Worm (Caenorhabditis elegans) whole organism, young adult: ENCODE results near the gene txt-5.

Experiments used
- B0019.2 ChIP-seq: fragments of 200-800 bp; sonication (Bioruptor generic); conservative IDR thresholded peaks from 2 replicates; pipeline ENCODE4 v1.3.6; 2022; ENCODE audit warnings: missing genetic modification reagents, missing genetic modification characterization, missing compliant biosample characterization
- B0261.1 ChIP-seq: sonication (generic microtip); optimal IDR thresholded peaks from 2 replicates; lab custom pipeline; 2016; ENCODE audit warnings: mild to moderate bottlenecking, missing genetic modification characterization, moderate library complexity, missing compliant biosample characterization
- C06A6.2 ChIP-seq: fragments of 200-800 bp; sonication (Bioruptor generic); conservative IDR thresholded peaks from 2 replicates; pipeline ENCODE4 v1.3.6; 2022; ENCODE audit warnings: missing genetic modification characterization, missing compliant biosample characterization
- F37B4.10 ChIP-seq: fragments of 200-800 bp; sonication (Bioruptor generic); IDR thresholded peaks from 2 replicates; pipeline ENCODE4 v1.3.6; 2022; ENCODE audit warnings: missing genetic modification characterization, missing compliant biosample characterization
- F49E8.2 ChIP-seq: sonication (generic microtip); optimal IDR thresholded peaks from 3 replicates; lab custom pipeline; 2017; ENCODE audit warnings: missing genetic modification characterization, mild to moderate bottlenecking, missing compliant biosample characterization, antibody characterized with exemption, moderate library complexity; ENCODE audit not compliant: insufficient read depth
- T26A5.8 ChIP-seq: sonication (generic microtip); optimal IDR thresholded peaks from 2 replicates; lab custom pipeline; 2016; ENCODE audit warnings: missing genetic modification characterization, missing compliant biosample characterization
- Y79H2A.3 ChIP-seq: fragments of 200-800 bp; sonication (Bioruptor generic); conservative IDR thresholded peaks from 2 replicates; pipeline ENCODE4 v1.3.6; 2022; ENCODE audit warnings: missing genetic modification reagents, missing genetic modification characterization, missing compliant biosample characterization
- Y95B8A.8 ChIP-seq: fragments of 200-800 bp; sonication (Bioruptor generic); IDR thresholded peaks from 2 replicates; pipeline ENCODE4 v1.3.6; 2022; ENCODE audit warnings: missing genetic modification reagents, missing genetic modification characterization, missing compliant biosample characterization
- akir-1 ChIP-seq: fragments of 200-800 bp; sonication (Bioruptor generic); optimal IDR thresholded peaks from 2 replicates; lab custom pipeline; 2018; ENCODE audit warnings: mild to moderate bottlenecking, missing genetic modification characterization, moderate library complexity, missing compliant biosample characterization
- attf-6 ChIP-seq: fragments of 200-800 bp; sonication (Bioruptor generic); IDR thresholded peaks from 2 replicates; pipeline ENCODE4 v1.3.6; 2022; ENCODE audit warnings: missing genetic modification reagents, missing genetic modification characterization, missing compliant biosample characterization
- bed-1 ChIP-seq: fragments of 200-800 bp; sonication (Bioruptor generic); IDR thresholded peaks from 2 replicates; pipeline ENCODE4 v1.3.6; 2022; ENCODE audit warnings: missing genetic modification reagents, missing genetic modification characterization, missing compliant biosample characterization
- cebp-2 ChIP-seq: fragments of 200-800 bp; sonication (Bioruptor generic); IDR thresholded peaks from 2 replicates; pipeline ENCODE4 v1.3.6; 2022; ENCODE audit warnings: missing genetic modification characterization, missing compliant biosample characterization
- ceh-100 ChIP-seq: fragments of 200-800 bp; sonication (Bioruptor generic); IDR thresholded peaks from 2 replicates; pipeline ENCODE4 v1.3.6; 2022; ENCODE audit warnings: missing genetic modification reagents, missing genetic modification characterization, missing compliant biosample characterization
- egl-44 ChIP-seq: fragments of 200-800 bp; sonication (Bioruptor generic); IDR thresholded peaks from 2 replicates; pipeline ENCODE4 v1.3.6; 2022; ENCODE audit warnings: missing genetic modification reagents, missing genetic modification characterization, missing compliant biosample characterization
- egrh-3 ChIP-seq: fragments of 200-800 bp; sonication (Bioruptor generic); IDR thresholded peaks from 2 replicates; pipeline ENCODE4 v1.3.6; 2022; ENCODE audit warnings: missing genetic modification reagents, missing genetic modification characterization, missing compliant biosample characterization
- ets-4 ChIP-seq: fragments of 200-800 bp; sonication (Bioruptor generic); optimal IDR thresholded peaks from 2 replicates; lab custom pipeline; 2018; ENCODE audit warnings: mild to moderate bottlenecking, missing genetic modification characterization, missing compliant biosample characterization
- gei-17 ChIP-seq: fragments of 200-800 bp; sonication (Bioruptor generic); optimal IDR thresholded peaks from 2 replicates; lab custom pipeline; 2018; ENCODE audit warnings: mild to moderate bottlenecking, missing genetic modification characterization, missing compliant biosample characterization
- hmg-1.2 ChIP-seq: fragments of 200-800 bp; sonication (Bioruptor generic); IDR thresholded peaks from 2 replicates; pipeline ENCODE4 v1.3.6; 2022; ENCODE audit warnings: missing genetic modification reagents, missing genetic modification characterization, missing compliant biosample characterization
- hsf-1 ChIP-seq: fragments of 200-800 bp; sonication (Bioruptor generic); IDR thresholded peaks from 2 replicates; pipeline ENCODE4 v1.3.6; 2022; ENCODE audit warnings: missing genetic modification reagents, missing genetic modification characterization, missing compliant biosample characterization
- lag-1 ChIP-seq: fragments of 200-800 bp; sonication (Bioruptor generic); IDR thresholded peaks from 2 replicates; pipeline ENCODE4 v1.3.6; 2022; ENCODE audit warnings: missing genetic modification reagents, missing genetic modification characterization, missing compliant biosample characterization
- let-607 ChIP-seq, 2 experiments: fragments of 200-800 bp in 1 of 2; sonication (Bioruptor generic) in 1 of 2; sonication (generic microtip) in 1 of 2; optimal IDR thresholded peaks; 2 replicates each; lab custom pipeline; 2016 to 2018; ENCODE audit warnings: mild to moderate bottlenecking in 2 of 2, missing compliant biosample characterization in 2 of 2, missing genetic modification characterization in 2 of 2, moderate library complexity in 2 of 2, missing genotype in 1 of 2
- lin-26 ChIP-seq: fragments of 200-800 bp; sonication (Bioruptor generic); IDR thresholded peaks from 2 replicates; pipeline ENCODE4 v1.3.6; 2022; ENCODE audit warnings: missing genetic modification reagents, missing genetic modification characterization, missing compliant biosample characterization
- lin-35 ChIP-seq, 3 experiments: fragments of 150-350 bp in 2 of 3; sonication (generic microtip) in 1 of 3; optimal IDR thresholded peaks; 2 replicates each; lab custom pipeline; 2014 to 2018; ENCODE audit warnings: missing biosample characterization in 3 of 3, missing genetic modification characterization in 3 of 3, missing genetic modification reagents in 3 of 3
- lin-54 ChIP-seq: fragments of 200-800 bp; sonication (Bioruptor generic); optimal IDR thresholded peaks from 2 replicates; lab custom pipeline; 2018; ENCODE audit warnings: mild to moderate bottlenecking, missing genetic modification characterization, missing compliant biosample characterization
- lir-1 ChIP-seq: fragments of 200-800 bp; sonication (Bioruptor generic); conservative IDR thresholded peaks from 2 replicates; pipeline ENCODE4 v1.3.6; 2022; ENCODE audit warnings: missing genetic modification reagents, missing genetic modification characterization, missing compliant biosample characterization
- lsy-27 ChIP-seq: sonication (generic microtip); optimal IDR thresholded peaks from 2 replicates; lab custom pipeline; 2017; ENCODE audit warnings: missing genetic modification characterization, mild to moderate bottlenecking, missing compliant biosample characterization, antibody characterized with exemption, missing genotype, borderline replicate concordance; ENCODE audit not compliant: insufficient read depth
- madf-6 ChIP-seq: fragments of 200-800 bp; sonication (Bioruptor generic); IDR thresholded peaks from 2 replicates; pipeline ENCODE4 v1.3.6; 2022; ENCODE audit warnings: missing genetic modification reagents, missing genetic modification characterization, missing compliant biosample characterization
- madf-8 ChIP-seq: fragments of 200-800 bp; sonication (Bioruptor generic); conservative IDR thresholded peaks from 2 replicates; pipeline ENCODE4 v1.3.6; 2022; ENCODE audit warnings: missing genetic modification reagents, missing genetic modification characterization, missing compliant biosample characterization
- mcd-1 ChIP-seq: fragments of 200-800 bp; sonication (Bioruptor generic); IDR thresholded peaks from 2 replicates; pipeline ENCODE4 v1.3.6; 2022; ENCODE audit warnings: missing genetic modification reagents, missing genetic modification characterization, missing compliant biosample characterization
- nfya-1 ChIP-seq: sonication (generic microtip); optimal IDR thresholded peaks from 2 replicates; lab custom pipeline; 2017; ENCODE audit warnings: antibody characterized with exemption, missing compliant biosample characterization, missing genetic modification characterization, borderline replicate concordance; ENCODE audit not compliant: insufficient read depth
- nfyb-1 ChIP-seq: fragments of 200-800 bp; sonication (Bioruptor generic); IDR thresholded peaks from 2 replicates; pipeline ENCODE4 v1.3.6; 2022; ENCODE audit warnings: missing genetic modification reagents, missing genetic modification characterization, missing compliant biosample characterization
- nhr-120 ChIP-seq: fragments of 200-800 bp; sonication (Bioruptor generic); IDR thresholded peaks from 2 replicates; pipeline ENCODE4 v1.3.6; 2022; ENCODE audit warnings: missing genetic modification characterization, missing compliant biosample characterization
- nhr-179 ChIP-seq: sonication (generic microtip); optimal IDR thresholded peaks from 2 replicates; lab custom pipeline; 2016; ENCODE audit warnings: mild to moderate bottlenecking, missing genetic modification characterization, missing compliant biosample characterization
- pha-4 ChIP-seq: fragments of 150-350 bp; sonication (generic microtip); optimal IDR thresholded peaks from 2 replicates; lab custom pipeline; 2014; ENCODE audit warnings: missing biosample characterization, missing genetic modification reagents, missing genetic modification characterization
- rcor-1 ChIP-seq: fragments of 200-800 bp; sonication (Bioruptor generic); IDR thresholded peaks from 2 replicates; pipeline ENCODE4 v1.3.6; 2022; ENCODE audit warnings: missing genetic modification reagents, missing genetic modification characterization, missing compliant biosample characterization
- repo-1 ChIP-seq: sonication (generic microtip); optimal IDR thresholded peaks from 2 replicates; lab custom pipeline; 2017; ENCODE audit warnings: mild to moderate bottlenecking, missing genetic modification characterization, missing compliant biosample characterization
- rpc-1 ChIP-seq, 2 experiments: fragments of 150-350 bp in 1 of 2; sonication (generic microtip) in 1 of 2; optimal IDR thresholded peaks; 2 replicates each; lab custom pipeline; 2014 to 2018; ENCODE audit warnings: missing biosample characterization in 1 of 2, missing genetic modification characterization in 1 of 2, missing genetic modification reagents in 1 of 2, missing genotype in 1 of 2
- tlf-1 ChIP-seq: fragments of 200-800 bp; sonication (Bioruptor generic); optimal IDR thresholded peaks from 2 replicates; lab custom pipeline; 2018; ENCODE audit warnings: mild to moderate bottlenecking, missing genetic modification characterization, missing compliant biosample characterization
- xnd-1 ChIP-seq: sonication (generic microtip); optimal IDR thresholded peaks from 2 replicates; lab custom pipeline; 2016; ENCODE audit warnings: missing genotype, missing genetic modification reagents, missing genetic modification characterization, missing compliant biosample characterization
- zim-3 ChIP-seq: sonication (generic microtip); optimal IDR thresholded peaks from 2 replicates; lab custom pipeline; 2017; ENCODE audit warnings: mild to moderate bottlenecking, missing genetic modification characterization, moderate library complexity, missing compliant biosample characterization
- ztf-22 ChIP-seq: fragments of 200-800 bp; sonication (Bioruptor generic); optimal IDR thresholded peaks from 2 replicates; lab custom pipeline; 2018; ENCODE audit warnings: mild to moderate bottlenecking, missing genetic modification characterization, moderate library complexity, missing compliant biosample characterization
- ztf-28 ChIP-seq: fragments of 200-800 bp; sonication (Bioruptor generic); IDR thresholded peaks from 2 replicates; pipeline ENCODE4 v1.3.6; 2022; ENCODE audit warnings: missing genetic modification reagents, missing genetic modification characterization, missing compliant biosample characterization
- ztf-3 ChIP-seq: fragments of 200-800 bp; sonication (Bioruptor generic); optimal IDR thresholded peaks from 2 replicates; lab custom pipeline; 2018; ENCODE audit warnings: mild to moderate bottlenecking, missing genetic modification characterization, missing compliant biosample characterization

The txt-5 gene

ce11 chrV:7853900-7854299 is 17.0 kb upstream of the txt-5 start (continued):
- TF ChIP-seq xnd-1 (tag; lab: Kevin White, UChicago) (peak; percentile 75), egl-44 (no peak), lag-1 (no peak), nfyb-1 (GFP tag; lab: Robert Waterston, UW) (no peak), madf-6 (GFP tag; lab: Robert Waterston, UW) (peak; percentile 76), ceh-100 (GFP tag; lab: Robert Waterston, UW) (no peak), cebp-2 (GFP tag; lab: Robert Waterston, UW) (no peak), attf-6 (GFP tag; lab: Robert Waterston, UW) (no peak), egrh-3 (no peak), lsy-27 (tag; lab: Kevin White, UChicago) (no peak), ztf-28 (GFP tag; lab: Robert Waterston, UW) (no peak), lin-26 (GFP tag; lab: Robert Waterston, UW) (no peak), hsf-1 (GFP tag; lab: Robert Waterston, UW) (peak; percentile 64), nfya-1 (no peak), lir-1 (no peak), Y95B8A.8 (GFP tag; lab: Robert Waterston, UW) (no peak), ztf-22 (GFP tag; lab: Kevin White, UChicago) (no peak), pha-4 (tag; lab: Kevin White, UChicago) (no peak), hmg-1.2 (GFP tag; lab: Robert Waterston, UW) (peak; percentile 43; the same call in 1 of the 2 replicates), rcor-1 (GFP tag; lab: Robert Waterston, UW) (no peak), akir-1 (GFP tag; lab: Kevin White, UChicago) (no peak), ets-4 (no peak), F49E8.2 (tag; lab: Kevin White, UChicago) (no peak), lin-35 (GFP tag; optimal IDR thresholded peaks at IDR 0.05; lab: Kevin White, UChicago) (no peak), mcd-1 (GFP tag; lab: Robert Waterston, UW) (no peak), F37B4.10 (GFP tag; lab: Robert Waterston, UW) (no peak), madf-8 (peak; percentile 42), rpc-1 (optimal IDR thresholded peaks at IDR 0.05; lab: Kevin White, UChicago) (no peak), rpc-1 (tag; optimal IDR thresholded peaks at IDR 0.05; lab: Kevin White, UChicago) (no peak), repo-1 (tag; lab: Kevin White, UChicago) (no peak), B0019.2 (GFP tag; lab: Robert Waterston, UW) (no peak), ztf-3 (no peak), C06A6.2 (GFP tag; lab: Robert Waterston, UW) (no peak), nhr-120 (GFP tag; lab: Robert Waterston, UW) (no peak), lin-54 (GFP tag; lab: Kevin White, UChicago) (no peak), bed-1 (GFP tag; lab: Robert Waterston, UW) (no peak), let-607 (tag; optimal IDR thresholded peaks at IDR 0.05; lab: Kevin White, UChicago) (no peak), B0261.1 (tag; lab: Kevin White, UChicago) (no peak), zim-3 (tag; lab: Kevin White, UChicago) (no peak), Y79H2A.3 (no peak), tlf-1 (GFP tag; lab: Kevin White, UChicago) (no peak), nhr-179 (no peak), gei-17 (GFP tag; lab: Kevin White, UChicago) (no peak), T26A5.8 (no peak)
